Fruit fly (Drosophila melanogaster) whole organism, prepupa: ENCODE results near the gene CG42759.

Experiments
- CG11294 ChIP-seq: fragments of 200-800 bp; sonication (Bioruptor generic); IDR thresholded peaks from 2 replicates; pipeline ENCODE4 v1.3.6; 2022; ENCODE audit warnings: missing biosample characterization, missing genetic modification characterization
- CG11902 ChIP-seq: fragments of 200-800 bp; sonication (Bioruptor generic); optimal IDR thresholded peaks from 3 replicates; lab custom pipeline; 2016; ENCODE audit warnings: missing biosample characterization, missing genetic modification characterization
- CG15336 ChIP-seq: fragments of 200-800 bp; sonication (Bioruptor generic); IDR thresholded peaks from 2 replicates; pipeline ENCODE4 v1.3.6; 2022; ENCODE audit warnings: missing biosample characterization, missing genetic modification characterization
- CG1621 ChIP-seq: fragments of 200-800 bp; sonication (Bioruptor generic); optimal IDR thresholded peaks from 3 replicates; lab custom pipeline; 2018; ENCODE audit warnings: missing biosample characterization, mild to moderate bottlenecking, missing genetic modification characterization
- CG16779 ChIP-seq: fragments of 200-800 bp; sonication (Bioruptor generic); optimal IDR thresholded peaks from 3 replicates; lab custom pipeline; 2017; ENCODE audit warnings: missing biosample characterization, mild to moderate bottlenecking, missing genetic modification characterization
- CG3032 ChIP-seq: fragments of 200-800 bp; optimal IDR thresholded peaks from 2 replicates; lab custom pipeline; 2019; ENCODE audit warnings: missing biosample characterization, mild to moderate bottlenecking, missing genetic modification characterization, moderate library complexity
- CG32006 ChIP-seq: fragments of 200-800 bp; sonication (Bioruptor generic); optimal IDR thresholded peaks from 3 replicates; lab custom pipeline; 2017; ENCODE audit warnings: missing biosample characterization, mild to moderate bottlenecking, missing genetic modification characterization
- CG34406 ChIP-seq: fragments of 200-800 bp; sonication (Bioruptor generic); optimal IDR thresholded peaks from 3 replicates; lab custom pipeline; 2016; ENCODE audit warnings: missing biosample characterization, missing genetic modification characterization
- CG3919 ChIP-seq: fragments of 200-800 bp; sonication (Bioruptor generic); optimal IDR thresholded peaks from 3 replicates; lab custom pipeline; 2016; ENCODE audit warnings: missing biosample characterization, missing genetic modification characterization
- CG4318 ChIP-seq: fragments of 200-800 bp; sonication (Bioruptor generic); optimal IDR thresholded peaks from 3 replicates; lab custom pipeline; 2017; ENCODE audit warnings: missing biosample characterization, mild to moderate bottlenecking, missing genetic modification characterization
- CG6163 ChIP-seq: fragments of 200-800 bp; sonication (Bioruptor generic); IDR thresholded peaks from 3 replicates; pipeline ENCODE4 v1.3.6; 2022; ENCODE audit warnings: missing biosample characterization, missing genetic modification characterization
- CG6276 ChIP-seq: fragments of 200-800 bp; sonication (Bioruptor generic); optimal IDR thresholded peaks from 2 replicates; lab custom pipeline; 2017; ENCODE audit warnings: missing biosample characterization, mild to moderate bottlenecking, missing genetic modification characterization
- CG6792 ChIP-seq: fragments of 200-800 bp; sonication (Bioruptor generic); optimal IDR thresholded peaks from 3 replicates; lab custom pipeline; 2016; ENCODE audit warnings: missing biosample characterization, missing genetic modification characterization
- CG6808 ChIP-seq: fragments of 200-800 bp; sonication (Bioruptor generic); optimal IDR thresholded peaks from 3 replicates; lab custom pipeline; 2017; ENCODE audit warnings: missing biosample characterization, missing genetic modification characterization, mild to moderate bottlenecking, moderate library complexity, missing genetic modification reagents
- CG6854 ChIP-seq: fragments of 200-800 bp; sonication (Bioruptor generic); optimal IDR thresholded peaks from 2 replicates; lab custom pipeline; 2017; ENCODE audit warnings: missing biosample characterization, mild to moderate bottlenecking, missing genetic modification characterization
- CG8319 ChIP-seq: fragments of 200-800 bp; sonication (Bioruptor generic); optimal IDR thresholded peaks from 3 replicates; lab custom pipeline; 2016; ENCODE audit warnings: missing biosample characterization, missing genetic modification characterization
- Eip93F ChIP-seq: fragments of 200-800 bp; sonication (Bioruptor generic); optimal IDR thresholded peaks from 2 replicates; lab custom pipeline; 2016; ENCODE audit warnings: missing biosample characterization, mild to moderate bottlenecking, missing genetic modification characterization
- Ets21C ChIP-seq: fragments of 200-800 bp; sonication (Bioruptor generic); optimal IDR thresholded peaks from 3 replicates; lab custom pipeline; 2016; ENCODE audit warnings: missing biosample characterization, missing genetic modification characterization
- Ets96B ChIP-seq: fragments of 200-800 bp; optimal IDR thresholded peaks from 2 replicates; lab custom pipeline; 2019; ENCODE audit warnings: missing biosample characterization, mild to moderate bottlenecking, missing genetic modification characterization, moderate library complexity
- Gug ChIP-seq: fragments of 200-800 bp; sonication (Bioruptor generic); IDR thresholded peaks from 2 replicates; pipeline ENCODE4 v1.3.6; 2022; ENCODE audit warnings: missing biosample characterization, missing genetic modification characterization
- Hr39 ChIP-seq: fragments of 200-800 bp; sonication (Bioruptor generic); optimal IDR thresholded peaks from 2 replicates; lab custom pipeline; 2016; ENCODE audit warnings: missing biosample characterization, missing genetic modification characterization
- Hr4 ChIP-seq: fragments of 200-800 bp; sonication (Bioruptor generic); optimal IDR thresholded peaks from 3 replicates; lab custom pipeline; 2016; ENCODE audit warnings: missing biosample characterization, missing genetic modification characterization
- Lpt ChIP-seq: fragments of 200-800 bp; sonication (Bioruptor generic); optimal IDR thresholded peaks from 3 replicates; lab custom pipeline; 2016; ENCODE audit warnings: missing biosample characterization, missing genetic modification characterization
- Met ChIP-seq: fragments of 200-800 bp; sonication (Bioruptor generic); optimal IDR thresholded peaks from 3 replicates; lab custom pipeline; 2016; ENCODE audit warnings: missing biosample characterization, missing genetic modification characterization
- Smox ChIP-seq: fragments of 200-800 bp; sonication (Bioruptor generic); optimal IDR thresholded peaks from 3 replicates; lab custom pipeline; 2016; ENCODE audit warnings: missing biosample characterization, missing genetic modification characterization
- Sox102F ChIP-seq: fragments of 200-800 bp; sonication (Bioruptor generic); optimal IDR thresholded peaks from 2 replicates; lab custom pipeline; 2016; ENCODE audit warnings: missing biosample characterization, mild to moderate bottlenecking, missing genetic modification characterization
- Sox14 ChIP-seq: fragments of 200-800 bp; sonication (Bioruptor generic); optimal IDR thresholded peaks from 3 replicates; lab custom pipeline; 2016; ENCODE audit warnings: missing biosample characterization, missing genetic modification characterization
- cyc ChIP-seq: fragments of 200-800 bp; sonication (Bioruptor generic); optimal IDR thresholded peaks from 3 replicates; lab custom pipeline; 2016; ENCODE audit warnings: missing biosample characterization, missing genetic modification characterization
- dac ChIP-seq: fragments of 200-800 bp; sonication (Bioruptor generic); optimal IDR thresholded peaks from 2 replicates; lab custom pipeline; 2017; ENCODE audit warnings: missing biosample characterization, mild to moderate bottlenecking, missing genetic modification characterization
- esn ChIP-seq: fragments of 200-800 bp; sonication (Bioruptor generic); optimal IDR thresholded peaks from 2 replicates; lab custom pipeline; 2016; ENCODE audit warnings: missing biosample characterization, mild to moderate bottlenecking, missing genetic modification characterization, moderate library complexity
- fd59A ChIP-seq: fragments of 200-800 bp; sonication (Bioruptor generic); optimal IDR thresholded peaks from 2 replicates; lab custom pipeline; 2017; ENCODE audit warnings: missing biosample characterization, mild to moderate bottlenecking, missing genetic modification characterization, missing genetic modification reagents
- fd85E ChIP-seq: fragments of 200-800 bp; sonication (Bioruptor generic); optimal IDR thresholded peaks from 3 replicates; lab custom pipeline; 2016; ENCODE audit warnings: missing biosample characterization, missing genetic modification characterization
- fkh ChIP-seq: fragments of 200-800 bp; sonication (Bioruptor generic); optimal IDR thresholded peaks from 3 replicates; lab custom pipeline; 2017; ENCODE audit warnings: missing biosample characterization, mild to moderate bottlenecking, missing genetic modification characterization, moderate library complexity
- net ChIP-seq: fragments of 200-800 bp; sonication (Bioruptor generic); optimal IDR thresholded peaks from 3 replicates; lab custom pipeline; 2016; ENCODE audit warnings: missing biosample characterization, missing genetic modification characterization
- pdm3 ChIP-seq: fragments of 200-800 bp; sonication (Bioruptor generic); optimal IDR thresholded peaks from 3 replicates; lab custom pipeline; 2016; ENCODE audit warnings: missing biosample characterization, missing genetic modification characterization
- spab ChIP-seq: fragments of 200-800 bp; sonication (Bioruptor generic); optimal IDR thresholded peaks from 2 replicates; lab custom pipeline; 2017; ENCODE audit warnings: missing biosample characterization, mild to moderate bottlenecking, missing genetic modification characterization, missing genetic modification reagents
- ss ChIP-seq, 2 experiments: fragments of 200-800 bp; sonication (Bioruptor generic); optimal IDR thresholded peaks; 2 replicates in 1 of 2; 3 replicates in 1 of 2; lab custom pipeline; 2017 to 2018; ENCODE audit warnings: mild to moderate bottlenecking in 2 of 2, missing biosample characterization in 2 of 2, missing genetic modification characterization in 2 of 2, moderate library complexity in 1 of 2
- topi ChIP-seq: fragments of 200-800 bp; sonication (Bioruptor generic); optimal IDR thresholded peaks from 3 replicates; lab custom pipeline; 2016; ENCODE audit warnings: missing biosample characterization, missing genetic modification characterization

The CG42759 gene

DNA sequence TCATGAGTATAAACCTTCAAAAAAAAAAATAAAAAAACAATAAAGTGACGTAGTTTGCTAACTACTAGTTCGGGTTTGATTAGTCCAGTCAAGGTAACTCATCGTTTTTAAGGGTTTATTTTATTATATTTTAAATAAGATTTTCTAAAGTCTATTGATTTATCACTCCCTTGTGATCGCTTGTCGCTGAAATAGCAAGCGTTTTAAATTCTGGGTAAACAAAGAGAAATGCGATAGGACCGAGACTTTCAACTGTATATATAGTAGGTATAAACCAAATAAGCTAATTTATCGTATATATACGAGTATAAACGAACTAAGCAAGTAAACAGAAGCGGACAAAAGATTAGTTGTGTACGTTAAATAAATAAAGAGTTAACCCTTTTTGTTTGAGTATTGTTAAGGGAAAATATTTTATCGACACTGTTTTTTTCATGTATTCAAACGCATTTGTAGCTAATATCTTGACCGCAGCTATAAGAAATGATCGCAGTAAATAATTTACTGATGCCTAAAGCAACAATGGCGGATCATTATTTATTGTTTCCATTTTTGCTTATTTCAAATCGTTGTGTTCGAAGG, 25.7 kb downstream of the CG42759 start (continued):
- TF ChIP-seq CG16779 (peak; percentile 14), CG3919 (peak; percentile 71), pdm3 (GFP tag; lab: Kevin White, UChicago) (peak; percentile 62), dac (GFP tag; lab: Kevin White, UChicago) (no peak), CG11294 (GFP tag; lab: Robert Waterston, UW) (no peak), topi (peak; percentile 65), Sox14 (peak; percentile 68), fd59A (no peak), fd85E (GFP tag; lab: Kevin White, UChicago) (peak; percentile 25), CG3032 (peak; percentile 2), CG6808 (GFP tag; lab: Kevin White, UChicago) (peak; percentile 4), fkh (GFP tag; lab: Kevin White, UChicago) (peak; percentile 39), CG4318 (GFP tag; lab: Kevin White, UChicago) (no peak), Lpt (GFP tag; lab: Kevin White, UChicago) (no peak), Ets21C (peak; percentile 47), CG1621 (tag; lab: Kevin White, UChicago) (no peak), net (GFP tag; lab: Kevin White, UChicago) (peak; percentile 13), spab (GFP tag; lab: Kevin White, UChicago) (no peak), CG11902 (GFP tag; lab: Kevin White, UChicago) (peak; percentile 58), Smox (GFP tag; lab: Kevin White, UChicago) (peak; percentile 60), CG34406 (GFP tag; lab: Kevin White, UChicago) (peak; percentile 36), cyc (GFP tag; lab: Kevin White, UChicago) (peak; percentile 64), Gug (GFP tag; lab: Robert Waterston, UW) (no peak), ss (GFP tag; optimal IDR thresholded peaks at IDR 0.05; lab: Kevin White, UChicago) (peak in 1 of 2 experiments; percentile 21), CG8319 (GFP tag; lab: Kevin White, UChicago) (no peak), CG6792 (peak; percentile 43), Ets96B (peak; percentile 3), CG15336 (GFP tag; lab: Robert Waterston, UW) (peak; percentile 69)

DNA sequence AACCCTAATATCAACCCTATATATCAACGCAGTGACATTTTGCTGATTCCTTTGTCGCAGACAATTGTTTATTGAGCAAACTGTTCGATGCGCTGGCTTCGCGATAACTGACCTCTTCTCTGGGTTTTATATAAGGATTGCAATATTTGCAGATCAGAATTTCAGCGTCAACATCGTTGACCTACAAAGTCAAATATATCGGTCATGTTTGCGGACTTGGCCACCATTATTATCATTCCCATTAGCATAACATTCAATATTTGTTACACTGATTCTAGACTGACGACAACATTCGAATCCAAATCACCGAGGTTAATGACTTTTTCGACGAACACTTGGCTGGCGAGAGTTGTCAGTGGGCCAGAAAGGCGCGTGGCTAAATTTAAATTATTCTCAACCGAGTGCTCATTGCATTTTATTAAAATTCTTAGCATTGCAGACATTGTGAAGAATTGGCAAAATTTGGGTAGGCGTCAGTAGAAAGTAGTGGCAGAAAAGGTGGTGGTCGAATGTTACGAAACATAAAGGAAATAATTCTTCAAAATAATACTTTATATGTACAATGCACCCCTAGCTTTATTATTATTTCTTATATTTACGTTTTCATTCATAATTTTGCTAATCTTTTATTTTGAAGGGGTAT, 26.4 kb downstream of the CG42759 start:
- TF ChIP-seq CG6854, result peak; percentile 29
- no peak for TF ChIP-seq CG11902 (GFP tag; lab: Kevin White, UChicago)
- TF ChIP-seq Smox (GFP tag; lab: Kevin White, UChicago), result no peak
- no peak for TF ChIP-seq Hr39 (GFP tag; lab: Kevin White, UChicago)
- TF ChIP-seq Met (GFP tag; lab: Kevin White, UChicago), result no peak
- no peak for TF ChIP-seq CG32006 (GFP tag; lab: Kevin White, UChicago)
- 0 out of 3 replicates have a peak, but pooled peaks have one; percentile 8 for TF ChIP-seq CG6163 (GFP tag; lab: Robert Waterston, UW)
- no peak for TF ChIP-seq CG6276 (GFP tag; lab: Kevin White, UChicago)
- peak; percentile 9 for TF ChIP-seq Hr4
- TF ChIP-seq net (GFP tag; lab: Kevin White, UChicago), result no peak
- TF ChIP-seq topi, result no peak
- no peak for TF ChIP-seq fd59A
- TF ChIP-seq fkh (GFP tag; lab: Kevin White, UChicago), result peak; percentile 44
- TF ChIP-seq Eip93F, result no peak
- peak; percentile 16 for TF ChIP-seq esn (GFP tag; lab: Kevin White, UChicago)
- TF ChIP-seq spab (GFP tag; lab: Kevin White, UChicago), result no peak
- TF ChIP-seq Sox102F (GFP tag; lab: Kevin White, UChicago), result no peak
